Fruit fly (Drosophila melanogaster) whole organism, adult: Measurements from ENCODE around the gene CG14573.

ENCODE experiments used
- Clk ChIP-seq: fragments of 200-800 bp; sonication (Bioruptor generic); optimal IDR thresholded peaks from 2 replicates; lab custom pipeline; 2017; ENCODE audit warnings: missing biosample characterization, missing genetic modification characterization
- Hr96 ChIP-seq: fragments of 200-800 bp; sonication (Bioruptor generic); optimal IDR thresholded peaks from 2 replicates; lab custom pipeline; 2016; ENCODE audit warnings: missing biosample characterization, missing genetic modification characterization
- cic ChIP-seq: fragments of 200-800 bp; sonication (Bioruptor generic); optimal IDR thresholded peaks from 2 replicates; lab custom pipeline; 2017; ENCODE audit warnings: missing biosample characterization, mild to moderate bottlenecking, missing genetic modification characterization, moderate library complexity

DNA sequence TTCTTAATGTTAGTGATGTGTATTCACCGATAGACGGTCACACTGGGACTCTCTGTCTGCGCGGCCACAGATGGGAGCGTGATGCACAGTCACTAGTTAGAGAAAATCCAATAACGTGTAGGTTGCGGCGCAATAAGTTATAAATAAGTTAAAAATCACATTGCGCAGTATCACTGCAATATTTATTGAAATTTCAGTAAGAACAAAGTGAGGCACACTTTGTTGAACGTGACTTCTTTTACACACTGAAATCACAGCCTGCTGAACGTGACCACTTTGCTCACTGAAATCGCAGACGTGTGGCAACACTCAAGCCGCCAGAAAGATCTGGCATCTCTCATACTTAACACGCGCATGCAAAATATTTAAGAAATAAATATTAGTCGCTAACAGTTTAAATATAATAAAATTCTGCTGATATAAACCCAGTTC lies 5.3 kb upstream of the CG14573 start, which contains the start of the genes CG11247 and Polr2H:
- TF ChIP-seq cic (GFP tag; lab: Kevin White, UChicago) (no peak), Clk (peak; percentile 76), Hr96 (GFP tag; lab: Kevin White, UChicago) (peak; percentile 86)
